Fruit fly (Drosophila melanogaster) whole organism, prepupa: ENCODE data around the gene salt.

ENCODE experiments used
- Blimp-1 ChIP-seq: fragments of 200-800 bp; sonication (Bioruptor generic); optimal IDR thresholded peaks from 3 replicates; lab custom pipeline; 2017; ENCODE audit warnings: missing biosample characterization, missing genetic modification characterization, mild to moderate bottlenecking, moderate library complexity, missing genetic modification reagents
- CG10631 ChIP-seq: fragments of 200-800 bp; sonication (Bioruptor generic); optimal IDR thresholded peaks from 2 replicates; lab custom pipeline; 2016; ENCODE audit warnings: missing biosample characterization, missing genetic modification characterization
- CG10669 ChIP-seq: fragments of 200-800 bp; sonication (Bioruptor generic); optimal IDR thresholded peaks from 3 replicates; lab custom pipeline; 2018; ENCODE audit warnings: missing biosample characterization, mild to moderate bottlenecking, missing genetic modification characterization, moderate library complexity
- CG11294 ChIP-seq: fragments of 200-800 bp; sonication (Bioruptor generic); IDR thresholded peaks from 2 replicates; pipeline ENCODE4 v1.3.6; 2022; ENCODE audit warnings: missing biosample characterization, missing genetic modification characterization
- CG11762 ChIP-seq: fragments of 200-800 bp; sonication (Bioruptor generic); optimal IDR thresholded peaks from 3 replicates; lab custom pipeline; 2016; ENCODE audit warnings: missing biosample characterization, missing genetic modification characterization; ENCODE audit not compliant: insufficient read depth
- CG15336 ChIP-seq: fragments of 200-800 bp; sonication (Bioruptor generic); IDR thresholded peaks from 2 replicates; pipeline ENCODE4 v1.3.6; 2022; ENCODE audit warnings: missing biosample characterization, missing genetic modification characterization
- CG1621 ChIP-seq: fragments of 200-800 bp; sonication (Bioruptor generic); optimal IDR thresholded peaks from 3 replicates; lab custom pipeline; 2018; ENCODE audit warnings: missing biosample characterization, mild to moderate bottlenecking, missing genetic modification characterization
- CG16779 ChIP-seq: fragments of 200-800 bp; sonication (Bioruptor generic); optimal IDR thresholded peaks from 3 replicates; lab custom pipeline; 2017; ENCODE audit warnings: missing biosample characterization, mild to moderate bottlenecking, missing genetic modification characterization
- CG3032 ChIP-seq: fragments of 200-800 bp; optimal IDR thresholded peaks from 2 replicates; lab custom pipeline; 2019; ENCODE audit warnings: missing biosample characterization, mild to moderate bottlenecking, missing genetic modification characterization, moderate library complexity
- CG32006 ChIP-seq: fragments of 200-800 bp; sonication (Bioruptor generic); optimal IDR thresholded peaks from 3 replicates; lab custom pipeline; 2017; ENCODE audit warnings: missing biosample characterization, mild to moderate bottlenecking, missing genetic modification characterization
- CG34406 ChIP-seq: fragments of 200-800 bp; sonication (Bioruptor generic); optimal IDR thresholded peaks from 3 replicates; lab custom pipeline; 2016; ENCODE audit warnings: missing biosample characterization, missing genetic modification characterization
- CG4318 ChIP-seq: fragments of 200-800 bp; sonication (Bioruptor generic); optimal IDR thresholded peaks from 3 replicates; lab custom pipeline; 2017; ENCODE audit warnings: missing biosample characterization, mild to moderate bottlenecking, missing genetic modification characterization
- CG6792 ChIP-seq: fragments of 200-800 bp; sonication (Bioruptor generic); optimal IDR thresholded peaks from 3 replicates; lab custom pipeline; 2016; ENCODE audit warnings: missing biosample characterization, missing genetic modification characterization
- CG6854 ChIP-seq: fragments of 200-800 bp; sonication (Bioruptor generic); optimal IDR thresholded peaks from 2 replicates; lab custom pipeline; 2017; ENCODE audit warnings: missing biosample characterization, mild to moderate bottlenecking, missing genetic modification characterization
- CG7368 ChIP-seq: fragments of 200-800 bp; sonication (Bioruptor generic); optimal IDR thresholded peaks from 3 replicates; lab custom pipeline; 2016; ENCODE audit warnings: missing biosample characterization, missing genetic modification characterization
- CG8119 ChIP-seq: fragments of 200-800 bp; sonication (Bioruptor generic); IDR thresholded peaks from 3 replicates; pipeline ENCODE4 v1.3.6; 2022; ENCODE audit warnings: missing biosample characterization, missing genetic modification characterization
- CG8319 ChIP-seq: fragments of 200-800 bp; sonication (Bioruptor generic); optimal IDR thresholded peaks from 3 replicates; lab custom pipeline; 2016; ENCODE audit warnings: missing biosample characterization, missing genetic modification characterization
- CG8632 ChIP-seq: fragments of 200-800 bp; sonication (Bioruptor generic); optimal IDR thresholded peaks from 3 replicates; lab custom pipeline; 2016; ENCODE audit warnings: missing biosample characterization, missing genetic modification characterization
- CG9139 ChIP-seq: fragments of 200-800 bp; sonication (Bioruptor generic); optimal IDR thresholded peaks from 3 replicates; lab custom pipeline; 2017; ENCODE audit warnings: missing biosample characterization, mild to moderate bottlenecking, missing genetic modification characterization
- Eip75B ChIP-seq: fragments of 200-800 bp; sonication (Bioruptor generic); optimal IDR thresholded peaks from 3 replicates; lab custom pipeline; 2016; ENCODE audit warnings: missing biosample characterization, missing genetic modification characterization
- Eip78C ChIP-seq: fragments of 200-800 bp; sonication (Bioruptor generic); peaks from one replicate; lab custom pipeline; 2016; ENCODE audit warnings: missing biosample characterization, missing genetic modification characterization
- Eip93F ChIP-seq: fragments of 200-800 bp; sonication (Bioruptor generic); optimal IDR thresholded peaks from 2 replicates; lab custom pipeline; 2016; ENCODE audit warnings: missing biosample characterization, mild to moderate bottlenecking, missing genetic modification characterization
- Ets21C ChIP-seq: fragments of 200-800 bp; sonication (Bioruptor generic); optimal IDR thresholded peaks from 3 replicates; lab custom pipeline; 2016; ENCODE audit warnings: missing biosample characterization, missing genetic modification characterization
- Ets96B ChIP-seq: fragments of 200-800 bp; optimal IDR thresholded peaks from 2 replicates; lab custom pipeline; 2019; ENCODE audit warnings: missing biosample characterization, mild to moderate bottlenecking, missing genetic modification characterization, moderate library complexity
- Gug ChIP-seq: fragments of 200-800 bp; sonication (Bioruptor generic); IDR thresholded peaks from 2 replicates; pipeline ENCODE4 v1.3.6; 2022; ENCODE audit warnings: missing biosample characterization, missing genetic modification characterization
- Hr38 ChIP-seq: sonication (Bioruptor generic); optimal IDR thresholded peaks from 2 replicates; lab custom pipeline; 2016; ENCODE audit warnings: missing biosample characterization, missing genetic modification characterization
- Hr39 ChIP-seq: fragments of 200-800 bp; sonication (Bioruptor generic); optimal IDR thresholded peaks from 2 replicates; lab custom pipeline; 2016; ENCODE audit warnings: missing biosample characterization, missing genetic modification characterization
- Hr4 ChIP-seq: fragments of 200-800 bp; sonication (Bioruptor generic); optimal IDR thresholded peaks from 3 replicates; lab custom pipeline; 2016; ENCODE audit warnings: missing biosample characterization, missing genetic modification characterization
- OdsH ChIP-seq: fragments of 200-800 bp; sonication (Bioruptor generic); optimal IDR thresholded peaks from 3 replicates; lab custom pipeline; 2016; ENCODE audit warnings: missing biosample characterization, missing genetic modification characterization
- Smox ChIP-seq: fragments of 200-800 bp; sonication (Bioruptor generic); optimal IDR thresholded peaks from 3 replicates; lab custom pipeline; 2016; ENCODE audit warnings: missing biosample characterization, missing genetic modification characterization
- Sox14 ChIP-seq: fragments of 200-800 bp; sonication (Bioruptor generic); optimal IDR thresholded peaks from 3 replicates; lab custom pipeline; 2016; ENCODE audit warnings: missing biosample characterization, missing genetic modification characterization
- Sox15 ChIP-seq: fragments of 200-800 bp; sonication (Bioruptor generic); optimal IDR thresholded peaks from 3 replicates; lab custom pipeline; 2016; ENCODE audit warnings: missing biosample characterization, missing genetic modification characterization
- acj6 ChIP-seq: fragments of 200-800 bp; sonication (Bioruptor generic); optimal IDR thresholded peaks from 3 replicates; lab custom pipeline; 2016; ENCODE audit warnings: missing biosample characterization, missing genetic modification characterization
- cyc ChIP-seq: fragments of 200-800 bp; sonication (Bioruptor generic); optimal IDR thresholded peaks from 3 replicates; lab custom pipeline; 2016; ENCODE audit warnings: missing biosample characterization, missing genetic modification characterization
- dac ChIP-seq: fragments of 200-800 bp; sonication (Bioruptor generic); optimal IDR thresholded peaks from 2 replicates; lab custom pipeline; 2017; ENCODE audit warnings: missing biosample characterization, mild to moderate bottlenecking, missing genetic modification characterization
- eg ChIP-seq: fragments of 200-800 bp; sonication (Bioruptor generic); IDR thresholded peaks from 3 replicates; pipeline ENCODE4 v1.3.6; 2022; ENCODE audit warnings: missing biosample characterization, missing genetic modification characterization
- esn ChIP-seq: fragments of 200-800 bp; sonication (Bioruptor generic); optimal IDR thresholded peaks from 2 replicates; lab custom pipeline; 2016; ENCODE audit warnings: missing biosample characterization, mild to moderate bottlenecking, missing genetic modification characterization, moderate library complexity
- fd85E ChIP-seq: fragments of 200-800 bp; sonication (Bioruptor generic); optimal IDR thresholded peaks from 3 replicates; lab custom pipeline; 2016; ENCODE audit warnings: missing biosample characterization, missing genetic modification characterization
- fkh ChIP-seq: fragments of 200-800 bp; sonication (Bioruptor generic); optimal IDR thresholded peaks from 3 replicates; lab custom pipeline; 2017; ENCODE audit warnings: missing biosample characterization, mild to moderate bottlenecking, missing genetic modification characterization, moderate library complexity
- lz ChIP-seq: fragments of 200-800 bp; sonication (Bioruptor generic); optimal IDR thresholded peaks from 3 replicates; lab custom pipeline; 2016; ENCODE audit warnings: missing biosample characterization, missing genetic modification characterization
- pdm3 ChIP-seq: fragments of 200-800 bp; sonication (Bioruptor generic); optimal IDR thresholded peaks from 3 replicates; lab custom pipeline; 2016; ENCODE audit warnings: missing biosample characterization, missing genetic modification characterization
- salr ChIP-seq, 2 experiments: fragments of 200-800 bp; sonication (Bioruptor generic); optimal IDR thresholded peaks; 3 replicates each; lab custom pipeline; 2016 to 2018; ENCODE audit warnings: missing biosample characterization in 2 of 2, missing genetic modification characterization in 2 of 2, mild to moderate bottlenecking in 1 of 2
- ss ChIP-seq, 2 experiments: fragments of 200-800 bp; sonication (Bioruptor generic); optimal IDR thresholded peaks; 2 replicates in 1 of 2; 3 replicates in 1 of 2; lab custom pipeline; 2017 to 2018; ENCODE audit warnings: mild to moderate bottlenecking in 2 of 2, missing biosample characterization in 2 of 2, missing genetic modification characterization in 2 of 2, moderate library complexity in 1 of 2
- svp ChIP-seq: fragments of 200-800 bp; sonication (Bioruptor generic); peaks from one replicate; lab custom pipeline; 2016; ENCODE audit warnings: missing biosample characterization, missing genetic modification characterization
- topi ChIP-seq: fragments of 200-800 bp; sonication (Bioruptor generic); optimal IDR thresholded peaks from 3 replicates; lab custom pipeline; 2016; ENCODE audit warnings: missing biosample characterization, missing genetic modification characterization

Gene salt

DNA sequence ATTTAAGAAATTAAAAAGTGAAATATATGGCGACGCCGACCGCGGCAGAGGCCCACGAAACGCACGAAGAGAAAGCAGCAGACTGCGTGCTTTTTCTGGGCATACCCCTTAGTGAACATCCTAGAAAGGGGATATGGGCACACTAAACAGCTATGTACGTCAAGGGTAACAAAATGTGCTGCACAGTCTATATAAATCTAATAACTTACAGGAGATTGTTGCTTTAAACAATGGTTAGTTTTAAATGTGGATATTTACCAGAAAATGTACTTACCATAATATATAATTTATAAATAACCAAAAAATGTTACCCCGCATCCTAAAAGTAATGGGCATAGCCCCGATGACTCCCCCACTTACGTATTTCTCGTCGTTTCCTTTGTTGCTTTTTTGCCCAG is 36.3 kb downstream of the salt start (continued):
- 0 out of 2 replicates have a peak, but pooled peaks have one; percentile 14 for TF ChIP-seq CG15336
- TF ChIP-seq CG3032 (tag; lab: Kevin White, UChicago), result peak; percentile 39
- TF ChIP-seq CG9139 (GFP tag; lab: Kevin White, UChicago), result no peak
- peak; percentile 45 for TF ChIP-seq CG32006
- TF ChIP-seq Hr38 (GFP tag; lab: Kevin White, UChicago), result no peak
- TF ChIP-seq Hr39, result peak; percentile 40
- TF ChIP-seq Smox, result peak; percentile 36
- TF ChIP-seq Eip93F, result peak; percentile 6
- TF ChIP-seq Sox14 (GFP tag; lab: Kevin White, UChicago), result peak; percentile 26
- TF ChIP-seq esn (GFP tag; lab: Kevin White, UChicago), result peak; percentile 49
- TF ChIP-seq lz, result peak; percentile 13
- TF ChIP-seq Eip78C (GFP tag; lab: Kevin White, UChicago), result peak; percentile 87
- TF ChIP-seq CG7368 (GFP tag; lab: Kevin White, UChicago), result no peak
- TF ChIP-seq ss (GFP tag; optimal IDR thresholded peaks at IDR 0.05; lab: Kevin White, UChicago), result no peak
- no peak for TF ChIP-seq eg (GFP tag; lab: Robert Waterston, UW)
- TF ChIP-seq svp (GFP tag; lab: Kevin White, UChicago), result peak; percentile 74
- TF ChIP-seq Ets21C, result no peak
- no peak for TF ChIP-seq Gug (GFP tag; lab: Robert Waterston, UW)
- TF ChIP-seq CG8119 (GFP tag; lab: Robert Waterston, UW), result no peak
- TF ChIP-seq OdsH (GFP tag; lab: Kevin White, UChicago), result peak; percentile 52
- peak; percentile 22 for TF ChIP-seq CG4318 (GFP tag; lab: Kevin White, UChicago)
- TF ChIP-seq CG11294 (GFP tag; lab: Robert Waterston, UW), result no peak
- TF ChIP-seq CG6854, result no peak
- no peak for TF ChIP-seq salr (GFP tag; optimal IDR thresholded peaks at IDR 0.05; lab: Kevin White, UChicago)
- TF ChIP-seq CG16779 (tag; lab: Kevin White, UChicago), result no peak
- TF ChIP-seq Blimp-1 (GFP tag; lab: Kevin White, UChicago), result peak; percentile 40
- TF ChIP-seq CG10631 (GFP tag; lab: Kevin White, UChicago), result peak; percentile 35
- peak; percentile 44 for TF ChIP-seq CG8319
- peak; percentile 2 for TF ChIP-seq CG11762 (GFP tag; lab: Kevin White, UChicago)
- TF ChIP-seq, all 60 proteins: peak for 37

- TF ChIP-seq fd85E (GFP tag; lab: Kevin White, UChicago) (peak; percentile 56), CG16779 (tag; lab: Kevin White, UChicago) (peak; percentile 29), esn (GFP tag; lab: Kevin White, UChicago) (peak; percentile 89), Ets21C (peak; percentile 84), lz (peak; percentile 86), pdm3 (GFP tag; lab: Kevin White, UChicago) (peak; percentile 87), cyc (peak; percentile 84), CG6854 (peak; percentile 39), ss (GFP tag; optimal IDR thresholded peaks at IDR 0.05; lab: Kevin White, UChicago) (peak; percentile 70 to 82), CG7368 (GFP tag; lab: Kevin White, UChicago) (peak; percentile 69), CG10631 (GFP tag; lab: Kevin White, UChicago) (peak; percentile 77), CG34406 (GFP tag; lab: Kevin White, UChicago) (peak; percentile 76), Gug (GFP tag; lab: Robert Waterston, UW) (peak; percentile 57; the same call in 1 of the 2 replicates), CG8119 (GFP tag; lab: Robert Waterston, UW) (peak; percentile 83), eg (GFP tag; lab: Robert Waterston, UW) (peak; percentile 55; the same call in 1 of the 3 replicates), CG1621 (tag; lab: Kevin White, UChicago) (peak; percentile 79), CG10669 (GFP tag; lab: Kevin White, UChicago) (peak; percentile 83), Ets96B (tag; lab: Kevin White, UChicago) (peak; percentile 80), CG6792 (GFP tag; lab: Kevin White, UChicago) (peak; percentile 81), OdsH (GFP tag; lab: Kevin White, UChicago) (peak; percentile 88), Blimp-1 (GFP tag; lab: Kevin White, UChicago) (no peak), CG9139 (GFP tag; lab: Kevin White, UChicago) (peak; percentile 65), CG3032 (tag; lab: Kevin White, UChicago) (peak; percentile 84), CG11294 (GFP tag; lab: Robert Waterston, UW) (peak; percentile 45; the same call in 1 of the 2 replicates), Eip75B (GFP tag; lab: Kevin White, UChicago) (peak; percentile 84), Hr39 (peak; percentile 87), Sox15 (peak; percentile 81), CG4318 (GFP tag; lab: Kevin White, UChicago) (peak; percentile 63), CG8632 (GFP tag; lab: Kevin White, UChicago) (peak; percentile 79), acj6 (GFP tag; lab: Kevin White, UChicago) (peak; percentile 87), topi (GFP tag; lab: Kevin White, UChicago) (peak; percentile 87), dac (GFP tag; lab: Kevin White, UChicago) (peak; percentile 58), Hr4 (GFP tag; lab: Kevin White, UChicago) (peak; percentile 86), fkh (GFP tag; lab: Kevin White, UChicago) (no peak), Hr38 (GFP tag; lab: Kevin White, UChicago) (no peak)
These were observed 37.0 kb downstream of the salt start for dm6 chr3R:31717299-31718167.
